Fruit fly (Drosophila melanogaster) whole organism: ENCODE results near the gene Naa80.

Experiments used
- CG8478 ChIP-seq: fragments of >200 bp; optimal IDR thresholded peaks from 2 replicates; lab custom pipeline; 2018; ENCODE audit warnings: inconsistent platforms
- Dll ChIP-seq: fragments of >200 bp; optimal IDR thresholded peaks from 2 replicates; lab custom pipeline; 2017
- EcR ChIP-seq, 2 experiments: fragments of >200 bp; optimal IDR thresholded peaks; 2 replicates each; lab custom pipeline; 2017; ENCODE audit warnings: missing biosample characterization in 2 of 2, missing genetic modification characterization in 2 of 2, missing genetic modification reagents in 2 of 2
- pan ChIP-seq: fragments of >200 bp; optimal IDR thresholded peaks from 2 replicates; lab custom pipeline; 2017
- psq ChIP-seq: fragments of >200 bp; optimal IDR thresholded peaks from 2 replicates; lab custom pipeline; 2017
- usp ChIP-seq: fragments of >200 bp; optimal IDR thresholded peaks from 2 replicates; lab custom pipeline; 2017; ENCODE audit warnings: missing biosample characterization, missing genetic modification characterization, mixed read lengths

The Naa80 gene

DNA sequence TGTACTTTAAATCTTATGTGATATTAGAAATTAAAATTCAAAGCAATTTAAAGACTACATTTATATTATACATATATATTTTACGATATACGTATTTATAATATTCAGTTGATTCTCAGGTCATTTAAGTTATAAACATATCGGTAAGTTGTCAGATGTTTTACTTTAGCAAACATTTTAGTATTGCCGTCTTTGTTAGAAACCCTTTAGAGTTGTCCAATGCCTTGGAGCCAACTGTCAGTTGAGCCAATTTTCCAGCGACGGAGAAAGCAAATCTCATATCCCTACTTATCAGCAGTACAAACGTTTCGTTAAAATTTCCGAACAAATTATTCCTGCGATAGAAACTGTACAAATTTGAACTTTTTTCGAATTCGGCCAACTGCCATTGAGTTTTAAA, 7.2 kb downstream of the Naa80 start, which contains the start of gene topi:
TSS of gene topi (plus strand) at position 301 of the 400 bp plus-strand sequence.
- TF ChIP-seq Dll (lab: Kevin White, UChicago) (no peak), psq (lab: Kevin White, UChicago) (no peak), usp (GFP tag; lab: Kevin White, UChicago) (no peak), pan (lab: Kevin White, UChicago) (no peak), EcR (GFP tag; optimal IDR thresholded peaks at IDR 0.05; lab: Kevin White, UChicago) (no peak), CG8478 (lab: Kevin White, UChicago) (no peak)

DNA sequence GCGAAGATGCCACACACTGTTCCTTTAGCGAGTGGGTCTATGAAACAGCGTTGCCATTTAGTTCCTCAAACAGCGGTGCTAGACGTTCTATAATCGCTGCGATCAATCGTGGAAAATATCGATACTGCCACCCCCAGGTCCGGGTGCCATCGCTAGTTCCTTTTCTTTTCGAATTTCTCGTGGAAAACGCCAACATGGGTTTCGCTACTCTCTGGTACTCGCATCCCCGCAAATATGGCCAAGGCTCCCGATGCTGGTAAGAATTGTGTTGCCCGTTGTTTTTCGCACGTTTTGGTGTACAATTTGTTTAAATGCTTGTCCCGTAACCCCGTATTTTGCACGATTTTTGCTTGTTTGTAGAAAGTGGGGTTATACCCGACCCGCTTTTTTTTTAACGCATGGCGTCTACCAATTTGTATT, 10.3 kb downstream of the Naa80 start, which contains the start of gene RpS29:
TSS of gene RpS29 (plus strand) at position 102 of the 420 bp plus-strand sequence.
- TF ChIP-seq EcR (GFP tag; optimal IDR thresholded peaks at IDR 0.05; lab: Kevin White, UChicago) = no peak
- TF ChIP-seq CG8478 (lab: Kevin White, UChicago) = no peak
- no peak for TF ChIP-seq Dll (lab: Kevin White, UChicago)
- TF ChIP-seq pan (lab: Kevin White, UChicago) = no peak
- no peak for TF ChIP-seq psq (lab: Kevin White, UChicago)
- TF ChIP-seq usp (GFP tag; lab: Kevin White, UChicago) = no peak

DNA sequence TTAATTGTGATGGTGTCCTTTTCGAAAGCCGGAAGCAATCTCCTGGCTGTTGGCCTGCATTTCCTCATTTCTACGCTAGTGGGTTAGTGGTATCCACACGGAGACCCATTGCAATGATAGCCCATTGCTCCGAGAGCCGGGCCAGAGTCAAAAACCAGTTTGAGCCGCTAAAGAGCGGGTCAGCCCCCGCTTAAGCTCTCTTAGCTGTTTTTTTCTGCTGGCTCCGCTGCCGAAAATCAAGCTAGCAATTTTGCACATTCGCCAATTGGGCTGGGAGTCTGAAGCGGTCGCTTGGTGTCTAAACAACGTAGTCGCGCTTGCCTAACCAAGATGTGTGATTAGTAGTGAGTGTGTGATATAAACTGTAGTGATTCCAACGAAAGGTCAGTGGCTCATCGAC, 12.1 kb downstream of the Naa80 start, which contains the start of gene CG12947:
TSS of gene CG12947 (plus strand) at position 301 of the 400 bp plus-strand sequence.
- no peak for TF ChIP-seq CG8478 (lab: Kevin White, UChicago)
- TF ChIP-seq EcR (GFP tag; optimal IDR thresholded peaks at IDR 0.05; lab: Kevin White, UChicago) = no peak
- no peak for TF ChIP-seq Dll (lab: Kevin White, UChicago)
- no peak for TF ChIP-seq psq (lab: Kevin White, UChicago)
- no peak for TF ChIP-seq pan (lab: Kevin White, UChicago)
- no peak for TF ChIP-seq usp (GFP tag; lab: Kevin White, UChicago)

DNA sequence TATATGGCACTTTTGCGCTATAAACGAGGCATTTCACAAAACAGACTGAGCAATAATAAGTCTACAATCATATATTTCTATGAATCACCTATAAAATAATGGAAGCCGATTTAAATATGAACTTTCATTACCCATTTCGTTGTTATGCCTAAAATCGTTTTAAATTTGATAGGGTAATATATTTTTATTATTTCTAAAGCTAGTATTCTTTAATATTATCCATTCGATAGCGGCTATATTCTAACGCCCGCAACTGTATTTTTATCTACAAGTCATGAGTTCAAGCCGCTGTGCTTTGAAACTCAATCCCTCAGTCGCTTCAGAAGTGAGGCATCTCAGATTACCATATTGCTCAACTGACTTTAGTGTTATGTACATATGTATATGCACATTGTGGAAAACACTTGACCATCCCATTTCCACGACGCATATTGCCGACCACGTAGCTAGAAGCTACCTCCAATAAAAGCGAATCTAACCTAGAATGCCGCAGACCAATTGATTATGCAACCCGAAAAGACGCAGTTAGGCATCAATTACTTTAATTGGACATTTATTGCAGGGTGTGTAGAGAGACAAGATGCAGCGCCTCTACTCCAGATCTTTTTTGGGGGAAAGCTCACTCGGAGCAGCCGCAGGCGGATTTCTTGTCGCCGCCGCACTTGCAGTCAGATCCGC, 15.7 kb downstream of the Naa80 start:
- TF ChIP-seq EcR (GFP tag; optimal IDR thresholded peaks at IDR 0.05; lab: Kevin White, UChicago) (no peak), pan (lab: Kevin White, UChicago) (no peak), CG8478 (lab: Kevin White, UChicago) (no peak), psq (lab: Kevin White, UChicago) (no peak), Dll (lab: Kevin White, UChicago) (no peak), usp (GFP tag; lab: Kevin White, UChicago) (no peak)

DNA sequence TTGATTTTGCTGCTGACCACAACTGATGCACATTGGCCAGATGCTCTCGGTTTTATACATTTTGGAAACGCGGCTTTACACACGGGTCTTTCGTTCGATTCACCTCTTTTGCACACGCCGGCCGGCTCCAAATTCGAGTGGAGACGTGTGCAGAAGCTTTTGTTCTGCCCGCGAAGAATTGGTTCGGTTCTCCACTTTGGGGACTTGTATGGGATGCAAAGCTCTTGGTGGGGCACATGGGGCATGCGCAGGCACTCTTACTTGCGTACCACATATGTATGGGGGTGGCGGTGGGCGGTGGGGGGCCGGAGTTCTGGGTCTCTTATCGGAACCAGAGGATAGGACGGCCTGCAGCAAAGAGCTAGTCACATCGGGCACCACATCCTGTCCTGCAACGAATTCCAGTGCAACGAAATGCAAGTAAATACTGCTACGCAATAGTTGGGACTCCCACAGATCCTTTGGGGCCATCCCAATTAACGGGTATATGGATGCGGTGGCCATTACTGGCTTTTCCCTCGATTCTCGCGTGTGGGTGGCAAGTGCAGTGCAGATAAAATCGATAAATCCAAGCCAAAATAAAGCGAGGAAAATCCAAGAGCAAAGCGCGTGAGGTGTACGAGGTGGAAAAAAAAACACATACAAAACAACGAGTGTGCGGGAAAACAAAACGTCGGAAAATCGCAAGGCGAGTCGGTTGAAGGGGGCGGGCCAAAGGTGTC, 16.9 kb downstream of the Naa80 start, which contains the start of the genes MtnA and CG8500:
TSS of gene MtnA (minus strand) at position 30 of the 722 bp plus-strand sequence.
TSS of gene CG8500 (plus strand) at position 313 of the 722 bp plus-strand sequence.
- TF ChIP-seq usp (GFP tag; lab: Kevin White, UChicago) = no peak
- no peak for TF ChIP-seq EcR (GFP tag; optimal IDR thresholded peaks at IDR 0.05; lab: Kevin White, UChicago)
- TF ChIP-seq CG8478 (lab: Kevin White, UChicago) = peak; percentile 11

DNA sequence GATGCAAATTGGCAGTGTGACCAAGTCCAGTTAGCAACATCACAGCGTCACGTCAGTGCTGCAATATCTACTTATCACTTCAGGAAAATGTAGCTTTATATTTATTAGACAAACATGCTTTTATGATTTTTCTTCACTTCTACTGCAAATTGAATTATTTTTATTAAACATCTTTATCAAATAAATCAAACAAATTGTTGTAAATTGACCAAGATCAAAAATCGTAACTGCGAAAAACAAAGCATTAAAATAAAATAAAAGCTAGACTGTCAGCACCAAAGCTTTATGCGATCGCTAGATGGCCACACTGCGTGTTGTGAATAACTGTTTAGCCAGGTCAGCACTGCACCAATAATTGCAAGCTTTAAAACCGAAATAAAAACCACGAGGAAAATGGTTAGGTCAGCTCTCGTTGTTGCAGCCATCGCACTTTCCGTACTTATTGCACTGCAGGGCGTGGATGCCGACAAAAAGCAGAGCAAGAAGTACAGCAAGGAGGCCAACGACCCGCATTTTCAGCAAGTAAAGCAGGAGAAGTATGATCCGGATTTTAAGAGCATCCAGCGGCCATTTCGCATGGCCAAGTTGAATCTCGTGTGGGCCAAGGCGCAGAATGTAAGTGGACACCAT, 23.7 kb downstream of the Naa80 start, which contains the start of the genes CG12945 and CG8507:
TSS of gene CG12945 (minus strand) at position 45 of the 630 bp plus-strand sequence.
TSS of gene CG8507 (plus strand) at position 307 of the 630 bp plus-strand sequence.
- no peak for TF ChIP-seq usp (GFP tag; lab: Kevin White, UChicago)

DNA sequence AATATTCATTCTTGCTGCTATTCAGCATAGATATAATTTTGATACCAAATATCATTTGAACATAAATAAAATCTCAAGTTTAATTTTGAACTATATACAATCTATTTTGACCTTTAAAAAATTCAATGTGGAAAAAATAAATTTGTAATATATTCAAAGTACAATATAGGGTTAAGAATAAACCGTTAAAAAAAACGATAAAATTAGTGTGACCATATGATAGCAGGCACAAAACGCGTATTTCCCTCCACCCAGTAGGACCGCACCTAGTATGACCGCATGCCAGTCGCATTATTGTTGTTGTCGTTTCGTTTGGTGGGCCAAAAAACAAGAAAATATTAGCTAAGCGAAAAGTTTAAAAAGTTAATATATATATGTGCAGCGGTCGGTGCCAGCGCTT, 25.4 kb downstream of the Naa80 start, which contains the start of gene CG8516:
TSS of gene CG8516 (plus strand) at position 278 of the 400 bp plus-strand sequence.
- TF ChIP-seq psq (lab: Kevin White, UChicago) = no peak
- TF ChIP-seq usp (GFP tag; lab: Kevin White, UChicago) = no peak
- TF ChIP-seq pan (lab: Kevin White, UChicago) = no peak
- no peak for TF ChIP-seq CG8478 (lab: Kevin White, UChicago)
- no peak for TF ChIP-seq Dll (lab: Kevin White, UChicago)
- TF ChIP-seq EcR (GFP tag; optimal IDR thresholded peaks at IDR 0.05; lab: Kevin White, UChicago) = no peak

DNA sequence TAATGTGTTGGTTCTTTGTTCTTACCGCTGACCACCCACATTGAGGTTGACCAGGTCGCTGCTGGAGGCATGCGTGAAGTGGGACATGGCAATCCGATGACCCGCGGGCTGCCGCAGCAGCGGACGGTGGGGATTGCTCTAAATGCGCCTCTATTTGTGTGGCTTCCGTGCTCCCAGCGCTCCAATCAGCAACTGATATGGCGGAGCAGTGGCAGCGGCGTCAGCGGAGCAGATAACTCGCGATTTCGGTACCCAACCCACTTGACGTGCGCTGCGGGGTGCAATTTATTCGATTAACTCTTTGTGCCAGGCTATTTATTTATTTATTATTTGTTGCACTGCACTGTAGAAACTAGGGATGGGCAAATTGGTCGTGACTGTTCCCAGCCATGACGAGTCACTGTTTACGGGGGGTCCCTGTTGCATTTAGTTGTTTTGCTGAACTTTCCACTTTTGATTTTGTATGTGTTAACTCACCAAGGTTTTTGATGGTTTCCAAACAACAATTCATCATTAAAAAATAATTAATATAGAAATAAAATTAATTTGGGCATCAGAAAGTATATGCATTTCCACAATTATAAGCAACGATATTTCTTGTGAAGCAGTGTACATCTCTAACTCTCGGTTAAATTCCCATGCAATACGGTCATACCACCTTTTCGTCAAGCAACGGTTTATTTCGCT, 33.2 kb downstream of the Naa80 start, which contains the start of the genes CG9467 and CG8526:
TSS of gene CG9467 (minus strand) at position 383 of the 687 bp plus-strand sequence.
TSS of gene CG8526 (plus strand) at position 637 of the 687 bp plus-strand sequence.
- TF ChIP-seq usp (GFP tag; lab: Kevin White, UChicago) (no peak), pan (lab: Kevin White, UChicago) (no peak), EcR (GFP tag; optimal IDR thresholded peaks at IDR 0.05; lab: Kevin White, UChicago) (no peak), psq (lab: Kevin White, UChicago) (no peak), Dll (lab: Kevin White, UChicago) (no peak), CG8478 (lab: Kevin White, UChicago) (no peak)

DNA sequence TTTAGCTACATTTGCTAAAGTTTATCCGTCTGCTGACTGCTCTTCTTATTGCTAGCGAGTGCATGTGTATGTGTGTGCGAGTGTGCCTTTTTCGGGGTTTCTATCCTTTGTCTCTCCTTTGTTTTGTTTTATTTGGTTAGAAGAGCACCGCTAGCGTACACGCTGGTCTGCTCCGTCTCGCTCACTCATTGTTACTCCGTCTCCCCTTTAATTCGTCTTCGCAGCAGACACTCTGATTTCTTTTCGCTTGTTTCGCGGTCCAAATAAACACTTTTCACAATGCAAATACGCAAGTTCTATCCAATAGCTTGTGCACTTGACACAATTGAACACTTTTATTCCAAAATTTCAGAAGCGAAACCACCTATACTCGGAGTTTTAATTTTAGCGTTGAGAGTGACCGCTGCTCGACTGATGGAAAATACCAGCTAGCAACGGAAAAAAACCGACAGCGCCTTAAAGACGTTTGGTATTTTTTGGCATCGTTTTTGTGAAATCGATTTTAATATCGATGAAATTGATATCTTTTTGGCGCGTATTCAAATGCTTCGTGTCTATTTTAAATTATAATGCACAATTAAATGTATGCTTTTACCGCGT, 41.4 kb downstream of the Naa80 start, which contains the start of gene FBXO11:
TSS of gene FBXO11 (minus strand) at position 423 of the 600 bp plus-strand sequence.
- TF ChIP-seq psq (lab: Kevin White, UChicago) (peak; percentile 65), usp (GFP tag; lab: Kevin White, UChicago) (no peak), CG8478 (lab: Kevin White, UChicago) (peak; percentile 85), Dll (lab: Kevin White, UChicago) (no peak), pan (lab: Kevin White, UChicago) (no peak)

DNA sequence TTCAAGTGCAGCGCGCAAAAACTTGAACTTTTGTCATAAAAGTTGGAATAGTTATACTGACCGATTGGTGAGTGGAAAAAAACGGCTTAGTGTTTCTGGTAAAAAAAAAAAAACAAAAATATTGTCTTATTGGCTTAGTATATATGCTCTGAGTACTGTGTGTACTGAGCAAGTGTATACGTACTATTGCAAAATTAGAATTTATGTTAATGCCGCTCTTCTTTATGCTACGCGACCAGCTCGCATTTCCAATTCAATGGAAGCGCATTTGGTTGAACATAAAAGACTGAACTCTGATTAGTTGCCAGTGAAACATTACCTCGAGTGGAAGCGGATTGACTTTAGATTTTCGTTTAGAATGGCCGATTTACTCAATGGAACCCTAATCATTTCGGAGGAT, 44.8 kb downstream of the Naa80 start, which contains the start of gene CG8534:
TSS of gene CG8534 (plus strand) at position 301 of the 400 bp plus-strand sequence.
- no peak for TF ChIP-seq CG8478 (lab: Kevin White, UChicago)
- TF ChIP-seq pan (lab: Kevin White, UChicago) = no peak
- no peak for TF ChIP-seq Dll (lab: Kevin White, UChicago)
- TF ChIP-seq usp (GFP tag; lab: Kevin White, UChicago) = no peak
- TF ChIP-seq EcR (GFP tag; optimal IDR thresholded peaks at IDR 0.05; lab: Kevin White, UChicago) = no peak
- no peak for TF ChIP-seq psq (lab: Kevin White, UChicago)
